Fruit fly (Drosophila melanogaster) S2 (cell line): ENCODE results near the gene CG31550.

Source experiments
- CG8478 ChIP-seq: fragments of >200 bp; optimal IDR thresholded peaks from 2 replicates; lab custom pipeline; 2018
- CTCF ChIP-seq, 2 experiments: fragments of >200 bp; optimal IDR thresholded peaks; 2 replicates each; lab custom pipeline; 2018

dm6 chr3R:5458627-5459026 is 26.7 kb upstream of the CG31550 start:
- TF ChIP-seq CG8478 (lab: Kevin White, UChicago) (no peak), CTCF (optimal IDR thresholded peaks at IDR 0.05; lab: Kevin White, UChicago) (no peak)
